Worm (Caenorhabditis elegans) whole organism, early embryonic: ENCODE data around the gene srw-11.

Experiments used
- ama-1 ChIP-seq: fragments of 150-350 bp; optimal IDR thresholded peaks from 2 replicates; lab custom pipeline; 2014
- ceh-13 ChIP-seq: fragments of 200-800 bp; sonication (Bioruptor generic); optimal IDR thresholded peaks from 2 replicates; lab custom pipeline; 2018; ENCODE audit warnings: mild to moderate bottlenecking, missing genetic modification characterization, missing compliant biosample characterization
- ets-7 ChIP-seq: sonication (generic microtip); optimal IDR thresholded peaks from 2 replicates; lab custom pipeline; 2016; ENCODE audit warnings: missing genotype, missing genetic modification characterization, missing compliant biosample characterization
- flt-1 ChIP-seq: fragments of 200-800 bp; sonication (Bioruptor generic); IDR thresholded peaks from 2 replicates; pipeline ENCODE4 v1.3.6; 2022; ENCODE audit warnings: missing genetic modification characterization, missing compliant biosample characterization
- hmg-4 ChIP-seq: fragments of 200-800 bp; sonication (Bioruptor generic); optimal IDR thresholded peaks from 2 replicates; lab custom pipeline; 2018; ENCODE audit warnings: mild to moderate bottlenecking, missing genetic modification characterization, missing compliant biosample characterization
- hnd-1 ChIP-seq: sonication (generic microtip); optimal IDR thresholded peaks from 2 replicates; lab custom pipeline; 2016; ENCODE audit warnings: missing genetic modification characterization, missing compliant biosample characterization
- tbx-37 ChIP-seq: fragments of 200-800 bp; sonication (Bioruptor generic); conservative IDR thresholded peaks from 2 replicates; pipeline ENCODE4 v1.3.6; 2022; ENCODE audit warnings: missing genetic modification reagents, missing genetic modification characterization, missing compliant biosample characterization

ce11 chrV:15252082-15252481, 12.0 kb upstream of the srw-11 start, which contains the start of gene srbc-76:
- TF ChIP-seq ama-1 (no peak), hmg-4 (no peak), tbx-37 (GFP tag; lab: Robert Waterston, UW) (no peak), flt-1 (GFP tag; lab: Robert Waterston, UW) (no peak), hnd-1 (tag; lab: Kevin White, UChicago) (no peak), ets-7 (tag; lab: Kevin White, UChicago) (no peak), ceh-13 (GFP tag; lab: Kevin White, UChicago) (no peak)
